Worm (Caenorhabditis elegans) whole organism, mixed stage, embryonic: Measurements from ENCODE around the gene sre-41.

Experiments
- bed-3 ChIP-seq: fragments of 200-800 bp; sonication (Bioruptor generic); optimal IDR thresholded peaks from 3 replicates; lab custom pipeline; 2018; ENCODE audit warnings: mild to moderate bottlenecking, missing genetic modification characterization, moderate library complexity, missing compliant biosample characterization
- blmp-1 ChIP-seq: fragments of 150-350 bp; optimal IDR thresholded peaks from 2 replicates; lab custom pipeline; 2014; ENCODE audit warnings: missing biosample characterization, missing genetic modification characterization
- ceh-39 ChIP-seq: fragments of 150-350 bp; optimal IDR thresholded peaks from 2 replicates; lab custom pipeline; 2014; ENCODE audit warnings: missing biosample characterization, missing genetic modification characterization
- ceh-43 ChIP-seq: fragments of 200-800 bp; sonication (Bioruptor generic); optimal IDR thresholded peaks from 2 replicates; lab custom pipeline; 2018; ENCODE audit warnings: mild to moderate bottlenecking, missing genetic modification characterization, moderate library complexity, missing compliant biosample characterization
- ceh-83 ChIP-seq: fragments of 200-800 bp; sonication (Bioruptor generic); optimal IDR thresholded peaks from 2 replicates; lab custom pipeline; 2018; ENCODE audit warnings: mild to moderate bottlenecking, missing genetic modification characterization, missing compliant biosample characterization
- cnd-1 ChIP-seq: fragments of 200-800 bp; sonication (Bioruptor generic); optimal IDR thresholded peaks from 2 replicates; lab custom pipeline; 2018; ENCODE audit warnings: mild to moderate bottlenecking, missing genetic modification characterization, missing compliant biosample characterization
- drap-1 ChIP-seq: fragments of 200-800 bp; sonication (Bioruptor generic); optimal IDR thresholded peaks from 3 replicates; lab custom pipeline; 2018; ENCODE audit warnings: mild to moderate bottlenecking, missing genetic modification characterization, missing compliant biosample characterization
- elt-3 ChIP-seq: fragments of 150-350 bp; optimal IDR thresholded peaks from 2 replicates; lab custom pipeline; 2014; ENCODE audit warnings: missing biosample characterization, missing genetic modification characterization
- flh-1 ChIP-seq: fragments of 200-800 bp; sonication (Bioruptor generic); optimal IDR thresholded peaks from 2 replicates; lab custom pipeline; 2018; ENCODE audit warnings: mild to moderate bottlenecking, missing genetic modification characterization, moderate library complexity, missing compliant biosample characterization
- ham-2 ChIP-seq: fragments of 200-800 bp; sonication (Bioruptor generic); optimal IDR thresholded peaks from 2 replicates; lab custom pipeline; 2018; ENCODE audit warnings: mild to moderate bottlenecking, missing genetic modification characterization, missing compliant biosample characterization
- hlh-1 ChIP-seq: fragments of 150-350 bp; optimal IDR thresholded peaks from 2 replicates; lab custom pipeline; 2014; ENCODE audit warnings: missing biosample characterization, missing genetic modification reagents, missing genetic modification characterization
- lin-13 ChIP-seq: fragments of 150-350 bp; optimal IDR thresholded peaks from 2 replicates; lab custom pipeline; 2014; ENCODE audit warnings: missing biosample characterization, missing genetic modification characterization
- lin-32 ChIP-seq: fragments of 200-800 bp; sonication (Bioruptor generic); optimal IDR thresholded peaks from 2 replicates; lab custom pipeline; 2018; ENCODE audit warnings: mild to moderate bottlenecking, missing genetic modification characterization, missing compliant biosample characterization
- lsy-2 ChIP-seq: fragments of 150-350 bp; optimal IDR thresholded peaks from 2 replicates; lab custom pipeline; 2014; ENCODE audit warnings: missing biosample characterization, missing genetic modification characterization
- mab-5 ChIP-seq: fragments of 150-350 bp; optimal IDR thresholded peaks from 2 replicates; lab custom pipeline; 2014; ENCODE audit warnings: missing biosample characterization, missing genetic modification characterization
- mep-1 ChIP-seq: fragments of 150-350 bp; optimal IDR thresholded peaks from 2 replicates; lab custom pipeline; 2017; ENCODE audit warnings: missing biosample characterization, missing genetic modification reagents, missing genetic modification characterization, inconsistent platforms
- mls-2 ChIP-seq: sonication (generic microtip); optimal IDR thresholded peaks from 2 replicates; lab custom pipeline; 2016; ENCODE audit warnings: mild to moderate bottlenecking, missing genetic modification characterization, moderate library complexity, missing compliant biosample characterization
- nhr-2 ChIP-seq: fragments of 150-350 bp; optimal IDR thresholded peaks from 2 replicates; lab custom pipeline; 2014; ENCODE audit warnings: missing biosample characterization, missing genetic modification characterization
- nhr-28 ChIP-seq: fragments of 150-350 bp; optimal IDR thresholded peaks from 2 replicates; lab custom pipeline; 2014; ENCODE audit warnings: missing biosample characterization, missing genetic modification characterization
- nhr-76 ChIP-seq: sonication (generic microtip); optimal IDR thresholded peaks from 2 replicates; lab custom pipeline; 2017; ENCODE audit warnings: missing biosample characterization, missing genetic modification characterization
- pha-4 ChIP-seq: fragments of 150-350 bp; optimal IDR thresholded peaks from 2 replicates; lab custom pipeline; 2018; ENCODE audit warnings: missing biosample characterization, missing genetic modification reagents, missing genetic modification characterization
- sem-2 ChIP-seq: fragments of 200-800 bp; sonication (Bioruptor generic); optimal IDR thresholded peaks from 2 replicates; lab custom pipeline; 2018; ENCODE audit warnings: mild to moderate bottlenecking, missing genetic modification characterization, missing compliant biosample characterization
- snpc-4 ChIP-seq: fragments of 150-350 bp; optimal IDR thresholded peaks from 2 replicates; lab custom pipeline; 2014; ENCODE audit warnings: missing biosample characterization, missing genetic modification characterization
- sptf-1 ChIP-seq: sonication (generic microtip); optimal IDR thresholded peaks from 2 replicates; lab custom pipeline; 2017; ENCODE audit warnings: mild to moderate bottlenecking, missing genetic modification characterization, moderate library complexity, missing compliant biosample characterization
- tbx-8 ChIP-seq: fragments of 200-800 bp; sonication (Bioruptor generic); optimal IDR thresholded peaks from 2 replicates; lab custom pipeline; 2018; ENCODE audit warnings: mild to moderate bottlenecking, missing genetic modification characterization, moderate library complexity, missing compliant biosample characterization
- unc-120 ChIP-seq: sonication (generic microtip); optimal IDR thresholded peaks from 2 replicates; lab custom pipeline; 2017; ENCODE audit warnings: missing genetic modification characterization, missing compliant biosample characterization; ENCODE audit not compliant: poor library complexity, severe bottlenecking
- unc-39 ChIP-seq: fragments of 150-350 bp; optimal IDR thresholded peaks from 2 replicates; lab custom pipeline; 2014; ENCODE audit warnings: missing biosample characterization, missing genetic modification characterization
- unc-62 ChIP-seq: fragments of 150-350 bp; optimal IDR thresholded peaks from 2 replicates; lab custom pipeline; 2014; ENCODE audit warnings: missing biosample characterization, missing genetic modification reagents, missing genetic modification characterization
- zip-8 ChIP-seq: fragments of 150-350 bp; optimal IDR thresholded peaks from 2 replicates; lab custom pipeline; 2014; ENCODE audit warnings: missing biosample characterization, missing genetic modification characterization

Gene sre-41

DNA sequence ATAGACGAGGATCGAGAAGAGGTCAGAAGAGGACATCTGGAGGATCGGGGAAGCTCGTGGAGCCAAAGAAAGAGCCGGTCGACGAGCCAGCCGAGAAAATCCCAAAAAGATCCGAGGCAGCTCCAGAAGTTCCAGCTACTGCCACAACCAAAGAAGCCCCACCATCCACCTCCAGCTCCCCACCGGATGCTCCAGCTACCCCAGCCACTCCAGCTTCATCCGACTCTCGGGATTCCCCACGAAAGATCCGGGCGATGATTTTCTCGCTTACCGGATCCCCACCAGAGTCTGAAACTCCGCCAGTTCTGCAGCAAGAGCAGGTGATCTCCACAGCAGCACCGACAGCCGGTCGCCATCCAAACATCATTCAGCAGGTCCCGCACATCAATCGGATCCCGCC lies 45.2 kb upstream of the sre-41 start:
- TF ChIP-seq flh-1 (GFP tag; lab: Kevin White, UChicago) (no peak), lin-13 (tag; lab: Kevin White, UChicago) (no peak), elt-3 (tag; lab: Kevin White, UChicago) (no peak), ceh-83 (GFP tag; lab: Kevin White, UChicago) (no peak), cnd-1 (no peak), unc-62 (GFP tag; lab: Kevin White, UChicago) (no peak), mab-5 (tag; lab: Kevin White, UChicago) (no peak), ceh-39 (tag; lab: Kevin White, UChicago) (no peak), drap-1 (GFP tag; lab: Kevin White, UChicago) (no peak), nhr-76 (no peak), ham-2 (GFP tag; lab: Kevin White, UChicago) (no peak), mls-2 (tag; lab: Kevin White, UChicago) (no peak), sptf-1 (tag; lab: Kevin White, UChicago) (no peak), lsy-2 (no peak), blmp-1 (tag; lab: Kevin White, UChicago) (no peak), zip-8 (tag; lab: Kevin White, UChicago) (no peak), hlh-1 (tag; lab: Kevin White, UChicago) (no peak), snpc-4 (no peak), bed-3 (GFP tag; lab: Kevin White, UChicago) (no peak), unc-120 (tag; lab: Kevin White, UChicago) (no peak)

DNA sequence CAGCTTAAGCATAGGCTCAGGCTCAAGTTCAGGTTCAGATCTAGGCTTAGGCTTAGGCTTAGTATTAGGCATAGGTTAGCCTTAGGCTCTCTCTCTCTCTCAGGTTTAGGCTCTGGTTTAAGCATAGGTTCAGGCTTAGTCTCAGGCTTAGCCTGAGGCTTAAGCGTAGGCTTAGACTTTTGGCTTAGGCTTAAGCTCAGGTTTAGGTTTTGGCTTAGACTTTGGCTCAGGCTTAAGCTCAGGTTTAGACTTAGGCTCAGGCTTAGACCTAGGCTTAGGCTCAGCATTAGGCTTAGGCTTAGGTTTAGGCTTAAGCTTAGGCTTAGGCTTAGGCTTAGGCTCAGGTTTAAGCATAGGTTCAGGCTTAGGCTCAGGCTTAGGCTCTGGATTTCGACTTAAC lies 44.4 kb upstream of the sre-41 start:
- no peak for TF ChIP-seq drap-1 (GFP tag; lab: Kevin White, UChicago)
- no peak for TF ChIP-seq pha-4 (tag; lab: Kevin White, UChicago)
- TF ChIP-seq cnd-1 = no peak
- TF ChIP-seq nhr-28 (tag; lab: Kevin White, UChicago) = no peak
- peak; percentile 30 for TF ChIP-seq ham-2 (GFP tag; lab: Kevin White, UChicago)
- TF ChIP-seq, all 35 proteins: peak for 1

DNA sequence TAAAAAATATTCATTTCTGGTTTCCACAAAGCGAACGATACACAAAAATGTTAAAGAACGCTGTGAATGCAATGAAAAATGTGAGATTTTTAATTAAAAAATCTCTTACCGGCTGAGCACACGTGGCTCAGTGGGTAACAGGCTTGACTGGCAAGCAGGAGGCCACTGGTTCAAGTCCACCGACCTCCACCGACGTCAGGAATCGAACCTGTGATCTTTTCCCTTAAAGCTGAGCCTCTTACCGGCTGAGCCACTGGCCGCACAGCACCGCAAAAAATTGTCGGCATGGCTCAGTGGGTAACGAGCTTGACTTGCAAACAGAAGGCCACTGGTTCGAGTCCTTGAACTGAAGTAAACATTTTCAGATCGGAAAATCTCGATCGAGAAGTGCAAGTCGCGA lies 43.3 kb upstream of the sre-41 start, which contains the start of gene C44C11.6:
Gene C44C11.6 (plus strand): TSS at position 23 of the 400 bp plus-strand sequence.
- TF ChIP-seq sem-2 (GFP tag; lab: Kevin White, UChicago) (no peak), sptf-1 (tag; lab: Kevin White, UChicago) (no peak), unc-39 (no peak), drap-1 (GFP tag; lab: Kevin White, UChicago) (no peak), hlh-1 (tag; lab: Kevin White, UChicago) (no peak), nhr-2 (no peak), nhr-28 (tag; lab: Kevin White, UChicago) (no peak), unc-120 (tag; lab: Kevin White, UChicago) (no peak), ceh-43 (GFP tag; lab: Kevin White, UChicago) (no peak), elt-3 (tag; lab: Kevin White, UChicago) (no peak)

DNA sequence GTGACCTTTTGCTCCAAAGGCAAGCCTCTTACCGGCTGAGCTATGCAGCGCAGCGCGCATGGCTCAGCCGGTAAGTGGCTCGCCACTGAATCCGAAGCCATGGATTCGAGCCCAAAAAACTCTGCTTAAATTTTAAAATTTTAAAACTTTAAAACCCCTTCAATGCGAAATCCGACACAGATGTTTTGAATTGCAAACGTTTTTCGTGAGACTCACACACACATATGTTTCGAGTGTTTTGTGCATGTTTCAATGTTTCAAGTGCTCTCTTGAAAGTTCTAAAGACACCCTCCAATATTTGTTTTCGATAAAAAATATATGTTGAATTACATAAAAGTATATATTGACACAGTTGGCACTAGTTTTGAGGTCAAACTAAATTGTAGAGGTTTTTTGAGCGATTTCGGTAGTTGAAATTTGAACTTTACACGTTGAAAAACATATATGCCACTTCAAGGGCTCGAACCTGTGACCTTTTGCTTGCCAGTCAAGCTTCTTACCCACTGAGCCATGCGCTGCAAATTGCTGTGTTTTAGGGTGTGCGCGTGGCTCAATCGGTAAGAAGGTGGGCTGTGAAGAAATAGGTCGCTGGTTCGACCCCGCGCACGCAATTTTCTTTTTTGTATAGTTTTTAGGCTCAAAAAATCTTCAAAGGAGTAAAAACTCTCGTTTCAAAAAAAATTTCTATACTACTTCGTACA lies 41.6 kb upstream of the sre-41 start:
- TF ChIP-seq lin-32 (GFP tag; lab: Kevin White, UChicago) (no peak), nhr-28 (tag; lab: Kevin White, UChicago) (no peak), mab-5 (tag; lab: Kevin White, UChicago) (no peak), mep-1 (no peak), ceh-83 (GFP tag; lab: Kevin White, UChicago) (no peak), tbx-8 (GFP tag; lab: Kevin White, UChicago) (no peak), drap-1 (GFP tag; lab: Kevin White, UChicago) (no peak), nhr-76 (no peak)
- TF ChIP-seq, all 35 proteins: peak for 0

DNA sequence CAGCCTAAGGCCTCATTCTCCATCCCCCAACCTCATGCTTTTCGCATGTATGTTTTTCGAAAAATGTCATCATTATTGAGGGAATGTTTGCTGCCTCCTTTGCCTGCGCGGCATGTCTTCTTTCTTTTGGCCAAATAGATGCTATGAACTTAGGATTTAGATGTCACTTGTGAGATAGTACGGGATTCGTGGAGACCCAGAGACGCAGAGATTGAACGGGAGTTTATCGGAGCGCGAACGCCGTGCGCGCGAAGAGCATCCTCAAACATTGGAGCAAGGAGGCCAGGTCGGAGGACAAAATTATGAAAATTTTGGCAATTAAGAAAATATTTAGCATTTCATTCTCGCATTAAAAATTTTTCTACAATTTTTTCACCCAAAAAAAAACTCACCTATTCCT lies 39.1 kb upstream of the sre-41 start:
- TF ChIP-seq cnd-1 = no peak
- no peak for TF ChIP-seq ceh-39 (tag; lab: Kevin White, UChicago)
- no peak for TF ChIP-seq ham-2 (GFP tag; lab: Kevin White, UChicago)
- TF ChIP-seq zip-8 (tag; lab: Kevin White, UChicago) = no peak
- TF ChIP-seq sem-2 (GFP tag; lab: Kevin White, UChicago) = no peak
- no peak for TF ChIP-seq lsy-2
- TF ChIP-seq unc-120 (tag; lab: Kevin White, UChicago) = peak; percentile 18
- peak; percentile 29 for TF ChIP-seq pha-4 (tag; lab: Kevin White, UChicago)
